Worm (Caenorhabditis elegans): ENCODE measurements around the gene bcas-2.

DNA sequence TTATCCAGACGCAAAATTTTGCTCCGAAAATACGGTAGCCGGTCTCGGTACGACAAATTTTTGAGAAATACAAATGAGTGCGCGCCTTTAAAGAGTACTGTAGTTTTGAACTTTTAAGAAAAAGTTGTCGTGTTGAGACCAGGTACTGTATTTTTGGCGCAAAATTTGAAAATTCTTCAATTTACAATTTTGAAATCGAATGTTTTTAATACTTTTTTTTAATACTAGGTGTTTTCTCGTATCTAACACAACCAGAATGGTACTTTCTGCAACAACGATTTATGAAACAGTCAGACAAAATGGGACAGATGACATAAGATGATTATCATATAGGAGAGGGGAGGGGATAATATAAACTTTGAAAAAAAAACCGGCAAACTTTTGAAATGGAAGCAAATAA is 49.9 kb downstream of the bcas-2 start:
- TF ChIP-seq cog-1 (tag; optimal IDR thresholded peaks at IDR 0.05) = no peak
- TF ChIP-seq ref-1 (GFP tag; conservative IDR thresholded peaks at IDR 0.05) = no peak
- no peak for TF ChIP-seq tab-1 (GFP tag; IDR thresholded peaks at IDR 0.05)
- TF ChIP-seq ztf-23 (GFP tag; IDR thresholded peaks at IDR 0.05) = no peak
- TF ChIP-seq med-1 (GFP tag; optimal IDR thresholded peaks at IDR 0.05; ENCODE audit: insufficient read depth) = no peak
